Fruit fly (Drosophila melanogaster) Kc167 (cell line): Measurements from ENCODE around the gene dar1.

Experiments used
- ttk ChIP-seq: sonication (Bioruptor generic); optimal IDR thresholded peaks from 2 replicates; lab custom pipeline; 2017; ENCODE audit warnings: missing external identifiers

The dar1 gene

dm6 chr3L:3702489-3702888, 76.3 kb downstream of the dar1 start:
- TF ChIP-seq ttk (lab: Kevin White, UChicago), result no peak
